Fruit fly (Drosophila melanogaster) Kc167 (cell line): ENCODE results near the gene CG15169.

ENCODE experiments used
- Sin3A ChIP-seq: fragments of >200 bp; optimal IDR thresholded peaks from 2 replicates; lab custom pipeline; 2018; ENCODE audit warnings: missing external identifiers
- h ChIP-seq: fragments of >200 bp; optimal IDR thresholded peaks from 3 replicates; lab custom pipeline; 2018; ENCODE audit warnings: missing external identifiers
- psq ChIP-seq: fragments of >200 bp; optimal IDR thresholded peaks from 2 replicates; lab custom pipeline; 2017; ENCODE audit warnings: missing external identifiers

DNA sequence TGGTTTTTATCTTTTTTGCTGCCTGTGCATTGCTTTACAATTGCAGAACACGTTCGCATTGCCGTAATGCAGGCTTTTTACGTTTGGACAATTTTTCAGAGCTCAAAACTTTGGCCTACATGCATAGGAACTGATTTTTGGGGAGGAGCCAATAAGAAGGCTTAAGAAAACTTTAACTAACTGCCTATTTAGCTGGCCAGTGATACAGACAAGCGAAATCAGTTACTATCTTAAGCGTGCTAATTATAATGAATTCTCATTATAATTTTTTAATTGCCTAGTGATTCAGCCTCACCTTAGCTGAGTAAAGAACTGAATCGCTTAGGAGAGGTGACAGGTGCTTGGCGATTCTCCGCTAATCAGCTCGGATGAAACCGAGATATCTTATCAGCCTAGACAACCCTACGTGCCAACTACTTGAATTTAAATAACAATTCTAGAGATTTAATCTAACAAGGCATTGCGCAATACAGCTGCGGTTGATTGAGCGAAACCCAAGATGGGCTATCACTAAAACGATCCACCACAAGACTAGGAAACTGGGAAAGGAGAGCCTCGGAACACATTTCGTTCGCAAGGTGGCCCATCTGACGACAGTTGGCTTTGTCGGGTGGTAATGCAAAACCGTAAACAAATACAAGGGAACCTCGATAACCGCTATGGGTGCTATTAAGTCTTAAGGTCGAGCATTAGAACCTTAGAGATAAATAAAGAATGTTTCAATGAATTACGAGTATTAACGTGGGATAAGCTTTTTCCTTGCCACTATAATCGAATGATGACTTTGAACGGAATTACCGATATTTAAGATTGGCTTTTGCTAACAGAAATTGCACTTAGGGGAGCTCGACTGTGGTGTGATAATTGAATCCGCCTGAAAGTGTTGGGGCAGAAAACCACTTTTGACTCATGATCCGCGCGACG lies 5.4 kb upstream of the CG15169 start:
- no peak for TF ChIP-seq psq (lab: Kevin White, UChicago)
- no peak for TF ChIP-seq h (lab: Kevin White, UChicago)
- TF ChIP-seq Sin3A, result no peak
